Fruit fly (Drosophila melanogaster) whole organism, embryonic: ENCODE measurements around the gene Zw.
A peak's percentile ranks its signal among the peaks of the same experiment; 100 is the strongest.

ENCODE experiments used
- Ada2b ChIP-seq: fragments of 200-800 bp; sonication (Bioruptor generic); IDR thresholded peaks from 2 replicates; pipeline ENCODE4 v1.3.6; 2022; ENCODE audit warnings: missing biosample characterization, missing genetic modification characterization
- Adf1 ChIP-seq: fragments of 200-800 bp; sonication (Bioruptor generic); IDR thresholded peaks from 2 replicates; pipeline ENCODE4 v1.3.6; 2022; ENCODE audit warnings: missing biosample characterization, missing genetic modification characterization
- CG10147 ChIP-seq: fragments of 200-800 bp; sonication (Bioruptor generic); optimal IDR thresholded peaks from 2 replicates; lab custom pipeline; 2019; ENCODE audit warnings: missing biosample characterization, mild to moderate bottlenecking, missing genetic modification characterization, moderate library complexity
- CG11398 ChIP-seq: fragments of 200-800 bp; sonication (Bioruptor generic); optimal IDR thresholded peaks from 2 replicates; lab custom pipeline; 2016; ENCODE audit warnings: missing biosample characterization, missing genetic modification characterization
- CG18764 ChIP-seq: fragments of 200-800 bp; sonication (Bioruptor generic); optimal IDR thresholded peaks from 3 replicates; lab custom pipeline; 2016; ENCODE audit warnings: missing biosample characterization, missing genetic modification characterization
- CG2889 ChIP-seq: fragments of 200-800 bp; sonication (Bioruptor generic); IDR thresholded peaks from 3 replicates; pipeline ENCODE4 v1.3.6; 2022; ENCODE audit warnings: missing biosample characterization, missing genetic modification characterization
- CG30020 ChIP-seq: fragments of 200-800 bp; optimal IDR thresholded peaks from 2 replicates; lab custom pipeline; 2019; ENCODE audit warnings: missing biosample characterization, mild to moderate bottlenecking, missing genetic modification characterization, moderate library complexity
- CG34422 ChIP-seq: fragments of 200-800 bp; sonication (Bioruptor generic); IDR thresholded peaks from 3 replicates; pipeline ENCODE4 v1.3.6; 2022; ENCODE audit warnings: missing biosample characterization, missing genetic modification characterization
- CG4360 ChIP-seq: fragments of 200-800 bp; sonication (Bioruptor generic); IDR thresholded peaks from 2 replicates; pipeline ENCODE4 v1.3.6; 2022; ENCODE audit warnings: missing biosample characterization, missing genetic modification characterization
- CG4820 ChIP-seq: fragments of 200-800 bp; sonication (Bioruptor generic); optimal IDR thresholded peaks from 3 replicates; lab custom pipeline; 2016; ENCODE audit warnings: missing biosample characterization, missing genetic modification characterization
- CG6854 ChIP-seq: fragments of 200-800 bp; sonication (Bioruptor generic); optimal IDR thresholded peaks from 3 replicates; lab custom pipeline; 2017; ENCODE audit warnings: missing biosample characterization, mild to moderate bottlenecking, missing genetic modification characterization
- CG7928 ChIP-seq: fragments of 200-800 bp; sonication (Bioruptor generic); optimal IDR thresholded peaks from 2 replicates; lab custom pipeline; 2017; ENCODE audit warnings: missing biosample characterization, mild to moderate bottlenecking, missing genetic modification characterization
- CG9817 ChIP-seq: fragments of 200-800 bp; sonication (Bioruptor generic); optimal IDR thresholded peaks from 2 replicates; lab custom pipeline; 2018; ENCODE audit warnings: missing biosample characterization, mild to moderate bottlenecking, missing genetic modification characterization, moderate library complexity
- CG9932 ChIP-seq: fragments of 200-800 bp; sonication (Bioruptor generic); IDR thresholded peaks from 2 replicates; pipeline ENCODE4 v1.3.6; 2022; ENCODE audit warnings: missing biosample characterization, missing genetic modification characterization
- Dip2 ChIP-seq: fragments of 200-800 bp; sonication (Bioruptor generic); IDR thresholded peaks from 2 replicates; pipeline ENCODE4 v1.3.6; 2022; ENCODE audit warnings: missing biosample characterization, missing genetic modification characterization
- Dref ChIP-seq: fragments of 200-800 bp; sonication (Bioruptor generic); IDR thresholded peaks from 2 replicates; pipeline ENCODE4 v1.3.6; 2022; ENCODE audit warnings: missing biosample characterization, missing genetic modification characterization
- Hr39 ChIP-seq: fragments of >200 bp; optimal IDR thresholded peaks from 2 replicates; lab custom pipeline; 2017
- Hr78 ChIP-seq, 2 experiments: fragments of 200-800 bp in 1 of 2; fragments of >200 bp in 1 of 2; sonication (Bioruptor generic) in 1 of 2; optimal IDR thresholded peaks; 2 replicates each; lab custom pipeline; 2017 to 2019; ENCODE audit warnings: missing biosample characterization in 2 of 2, missing genetic modification characterization in 2 of 2, mild to moderate bottlenecking in 1 of 2, moderate library complexity in 1 of 2
- Kr ChIP-seq: fragments of 200-800 bp; sonication (Bioruptor generic); optimal IDR thresholded peaks from 2 replicates; lab custom pipeline; 2017; ENCODE audit warnings: missing biosample characterization, mild to moderate bottlenecking, missing genetic modification characterization
- MBD-R2 ChIP-seq: fragments of 200-800 bp; sonication (Bioruptor generic); IDR thresholded peaks from 2 replicates; pipeline ENCODE4 v1.3.6; 2022; ENCODE audit warnings: missing biosample characterization, missing genetic modification characterization
- Meics ChIP-seq: fragments of 200-800 bp; sonication (Bioruptor generic); optimal IDR thresholded peaks from 2 replicates; lab custom pipeline; 2017; ENCODE audit warnings: missing biosample characterization, mild to moderate bottlenecking, missing genetic modification characterization
- NC2β ChIP-seq: fragments of 200-800 bp; sonication (Bioruptor generic); optimal IDR thresholded peaks from 2 replicates; lab custom pipeline; 2016; ENCODE audit warnings: missing biosample characterization, missing genetic modification characterization
- Sox102F ChIP-seq: fragments of 200-800 bp; sonication (Bioruptor generic); optimal IDR thresholded peaks from 2 replicates; lab custom pipeline; 2018; ENCODE audit warnings: missing biosample characterization, mild to moderate bottlenecking, missing genetic modification characterization, moderate library complexity
- ac ChIP-seq: fragments of 200-800 bp; sonication (Bioruptor generic); optimal IDR thresholded peaks from 3 replicates; lab custom pipeline; 2017; ENCODE audit warnings: missing biosample characterization, mild to moderate bottlenecking, missing genetic modification characterization
- ash1 ChIP-seq: fragments of 200-800 bp; sonication (Bioruptor generic); optimal IDR thresholded peaks from 2 replicates; lab custom pipeline; 2018; ENCODE audit warnings: missing biosample characterization, mild to moderate bottlenecking, missing genetic modification characterization
- bcd ChIP-seq: fragments of 200-800 bp; sonication (Bioruptor generic); optimal IDR thresholded peaks from 2 replicates; lab custom pipeline; 2017; ENCODE audit warnings: missing biosample characterization, mild to moderate bottlenecking, missing genetic modification characterization
- ci ChIP-seq: fragments of 200-800 bp; sonication (Bioruptor generic); IDR thresholded peaks from 3 replicates; pipeline ENCODE4 v1.3.6; 2022; ENCODE audit warnings: missing biosample characterization, missing genetic modification characterization
- croc ChIP-seq: fragments of 200-800 bp; sonication (Bioruptor generic); conservative IDR thresholded peaks from 3 replicates; pipeline ENCODE4 v1.3.6; 2022; ENCODE audit warnings: missing biosample characterization, missing genetic modification characterization
- da ChIP-seq: fragments of 200-800 bp; sonication (Bioruptor generic); optimal IDR thresholded peaks from 2 replicates; lab custom pipeline; 2016; ENCODE audit warnings: missing biosample characterization, missing genetic modification characterization
- disco-r ChIP-seq: fragments of 200-800 bp; sonication (Bioruptor generic); optimal IDR thresholded peaks from 2 replicates; lab custom pipeline; 2016; ENCODE audit warnings: missing biosample characterization, missing genetic modification characterization
- ems ChIP-seq: fragments of 200-800 bp; sonication (Bioruptor generic); optimal IDR thresholded peaks from 3 replicates; lab custom pipeline; 2016; ENCODE audit warnings: missing biosample characterization, missing genetic modification characterization
- ewg ChIP-seq: fragments of 200-800 bp; sonication (Bioruptor generic); optimal IDR thresholded peaks from 3 replicates; lab custom pipeline; 2017; ENCODE audit warnings: mild to moderate bottlenecking, missing biosample characterization, missing genetic modification reagents, missing genetic modification characterization
- eyg ChIP-seq: fragments of 200-800 bp; sonication (Bioruptor generic); optimal IDR thresholded peaks from 3 replicates; lab custom pipeline; 2016; ENCODE audit warnings: missing biosample characterization, missing genetic modification characterization
- h ChIP-seq: fragments of >200 bp; optimal IDR thresholded peaks from 2 replicates; lab custom pipeline; 2017
- hbn ChIP-seq: fragments of 200-800 bp; sonication (Bioruptor generic); IDR thresholded peaks from 2 replicates; pipeline ENCODE4 v1.3.6; 2022; ENCODE audit warnings: missing biosample characterization, missing genetic modification characterization; ENCODE audit not compliant: partially characterized antibody
- jumu ChIP-seq: fragments of 200-800 bp; sonication (Bioruptor generic); optimal IDR thresholded peaks from 3 replicates; lab custom pipeline; 2016; ENCODE audit warnings: missing biosample characterization, missing genetic modification characterization
- kni ChIP-seq: fragments of 200-800 bp; sonication (Bioruptor generic); optimal IDR thresholded peaks from 3 replicates; lab custom pipeline; 2017; ENCODE audit warnings: mild to moderate bottlenecking, missing biosample characterization, missing genetic modification reagents, missing genetic modification characterization
- mld ChIP-seq: fragments of 200-800 bp; sonication (Bioruptor generic); IDR thresholded peaks from 3 replicates; pipeline ENCODE4 v1.3.6; 2022; ENCODE audit warnings: missing biosample characterization, missing genetic modification characterization; ENCODE audit not compliant: partially characterized antibody
- nau ChIP-seq: fragments of 200-800 bp; sonication (Bioruptor generic); optimal IDR thresholded peaks from 3 replicates; lab custom pipeline; 2017; ENCODE audit warnings: missing biosample characterization, mild to moderate bottlenecking, missing genetic modification characterization, missing genetic modification reagents
- nerfin-1 ChIP-seq: fragments of 200-800 bp; sonication (Bioruptor generic); optimal IDR thresholded peaks from 3 replicates; lab custom pipeline; 2019; ENCODE audit warnings: missing biosample characterization, mild to moderate bottlenecking, missing genetic modification characterization, moderate library complexity
- odd ChIP-seq: fragments of 200-800 bp; sonication (Bioruptor generic); optimal IDR thresholded peaks from 2 replicates; lab custom pipeline; 2017; ENCODE audit warnings: missing biosample characterization, mild to moderate bottlenecking, missing genetic modification characterization
- otp ChIP-seq: fragments of 200-800 bp; sonication (Bioruptor generic); IDR thresholded peaks from 3 replicates; pipeline ENCODE4, ENCODE4 v1.3.6; 2022; ENCODE audit warnings: missing biosample characterization, missing genetic modification characterization
- repo ChIP-seq: fragments of 200-800 bp; sonication (Bioruptor generic); optimal IDR thresholded peaks from 2 replicates; lab custom pipeline; 2016; ENCODE audit warnings: missing biosample characterization, missing genetic modification characterization
- rib ChIP-seq: fragments of 200-800 bp; sonication (Bioruptor generic); IDR thresholded peaks from 2 replicates; pipeline ENCODE4 v1.3.6; 2022; ENCODE audit warnings: missing biosample characterization, missing genetic modification characterization
- seq ChIP-seq: fragments of 200-800 bp; sonication (Bioruptor generic); IDR thresholded peaks from 2 replicates; pipeline ENCODE4 v1.3.6; 2022; ENCODE audit warnings: missing biosample characterization, missing genetic modification characterization
- slbo ChIP-seq: fragments of 200-800 bp; sonication (Bioruptor generic); IDR thresholded peaks from 2 replicates; pipeline ENCODE4 v1.3.6; 2022; ENCODE audit warnings: missing biosample characterization, missing genetic modification characterization
- stwl ChIP-seq: fragments of 200-800 bp; sonication (Bioruptor generic); optimal IDR thresholded peaks from 3 replicates; lab custom pipeline; 2018; ENCODE audit warnings: missing biosample characterization, mild to moderate bottlenecking, missing genetic modification characterization, moderate library complexity
- tna ChIP-seq: fragments of 200-800 bp; sonication (Bioruptor generic); IDR thresholded peaks from 2 replicates; pipeline ENCODE4 v1.3.6; 2022; ENCODE audit warnings: missing biosample characterization, missing genetic modification characterization; ENCODE audit not compliant: partially characterized antibody
- unc-4 ChIP-seq: fragments of 200-800 bp; sonication (Bioruptor generic); IDR thresholded peaks from 2 replicates; pipeline ENCODE4 v1.3.6; 2022; ENCODE audit warnings: missing biosample characterization, missing genetic modification characterization; ENCODE audit not compliant: partially characterized antibody
- z ChIP-seq: fragments of 200-800 bp; sonication (Bioruptor generic); IDR thresholded peaks from 3 replicates; pipeline ENCODE4 v1.3.6; 2022; ENCODE audit warnings: missing biosample characterization, missing genetic modification characterization
- zfh2 ChIP-seq: fragments of 200-800 bp; sonication (Bioruptor generic); optimal IDR thresholded peaks from 2 replicates; lab custom pipeline; 2016; ENCODE audit warnings: missing biosample characterization, missing genetic modification characterization

The Zw gene

dm6 chrX:19642819-19643504 lies 24.1 kb upstream of the Zw start, which contains the start of the genes CG12237 and Sec61gamma (continued):
- no peak for TF ChIP-seq CG4360 (GFP tag; lab: Robert Waterston, UW)
- TF ChIP-seq seq (GFP tag; lab: Robert Waterston, UW) = no peak
- TF ChIP-seq Sox102F (GFP tag; lab: Kevin White, UChicago) = no peak
- TF ChIP-seq Adf1 = no peak; the same call in 1 of the 2 replicates
- no peak for TF ChIP-seq hbn (GFP tag; lab: Robert Waterston, UW)
- TF ChIP-seq CG10147 (GFP tag; lab: Kevin White, UChicago) = no peak
- peak; percentile 58 for TF ChIP-seq slbo (GFP tag; lab: Robert Waterston, UW)
- peak; percentile 53 for TF ChIP-seq NC2β
- TF ChIP-seq disco-r (GFP tag; lab: Kevin White, UChicago) = no peak
- TF ChIP-seq zfh2 = peak; percentile 37
- TF ChIP-seq CG9817 (tag; lab: Kevin White, UChicago) = peak; percentile 29
- TF ChIP-seq ac = no peak
- peak; percentile 11 for TF ChIP-seq ewg (GFP tag; lab: Kevin White, UChicago)
- TF ChIP-seq stwl (tag; lab: Kevin White, UChicago) = peak; percentile 45
- TF ChIP-seq ash1 = no peak
- no peak for TF ChIP-seq Dip2 (GFP tag; lab: Robert Waterston, UW)
- TF ChIP-seq CG4820 = no peak
- peak; percentile 72; the same call in 1 of the 3 replicates for TF ChIP-seq CG34422 (GFP tag; lab: Robert Waterston, UW)
- TF ChIP-seq mld (GFP tag; lab: Robert Waterston, UW) = no peak
- no peak for TF ChIP-seq croc (GFP tag; lab: Robert Waterston, UW)
- peak; percentile 10 for TF ChIP-seq nerfin-1
- TF ChIP-seq kni (GFP tag; lab: Kevin White, UChicago) = no peak
- no peak for TF ChIP-seq z (GFP tag; lab: Robert Waterston, UW)
- no peak for TF ChIP-seq h (lab: Kevin White, UChicago)
- peak; percentile 74 for TF ChIP-seq ci
- TF ChIP-seq Dref (GFP tag; lab: Robert Waterston, UW) = peak; percentile 50
- peak; percentile 28 for TF ChIP-seq CG30020
- peak; percentile 53; the same call in 1 of the 2 replicates for TF ChIP-seq CG9932
- TF ChIP-seq CG7928 (GFP tag; lab: Kevin White, UChicago) = peak; percentile 93
- TF ChIP-seq CG6854 (GFP tag; lab: Kevin White, UChicago) = no peak
- no peak for TF ChIP-seq CG2889 (GFP tag; lab: Robert Waterston, UW)
- no peak for TF ChIP-seq unc-4 (GFP tag; lab: Robert Waterston, UW)
- TF ChIP-seq rib (GFP tag; lab: Robert Waterston, UW) = peak; percentile 55
- TF ChIP-seq MBD-R2 = peak; percentile 85
- no peak for TF ChIP-seq Hr78 (GFP tag; optimal IDR thresholded peaks at IDR 0.05; lab: Kevin White, UChicago)
- TF ChIP-seq jumu = peak; percentile 6
- TF ChIP-seq ems (GFP tag; lab: Kevin White, UChicago) = peak; percentile 1
- TF ChIP-seq da = no peak
- no peak for TF ChIP-seq nau
- no peak for TF ChIP-seq CG11398 (GFP tag; lab: Kevin White, UChicago)
- no peak for TF ChIP-seq odd
- TF ChIP-seq Kr (GFP tag; lab: Kevin White, UChicago) = no peak
- TF ChIP-seq tna (GFP tag; lab: Robert Waterston, UW) = no peak
- no peak for TF ChIP-seq repo (GFP tag; lab: Kevin White, UChicago)
- TF ChIP-seq CG18764 (GFP tag; lab: Kevin White, UChicago) = no peak
- TF ChIP-seq eyg = no peak
- TF ChIP-seq otp (GFP tag; lab: Robert Waterston, UW) = no peak
- peak; percentile 49 for TF ChIP-seq Meics
- TF ChIP-seq bcd (GFP tag; lab: Kevin White, UChicago) = peak; percentile 42
- TF ChIP-seq Ada2b (GFP tag; lab: Robert Waterston, UW) = no peak
- TF ChIP-seq Hr39 = no peak
